Worm (Caenorhabditis elegans) whole organism, L2 larva: Measurements from ENCODE around the gene mboa-4.
"Not testable (repeated sequence)": the region's sequence is repeated elsewhere in the genome, so short reads cannot be mapped to it uniquely, and the experiment has no call there.

Source experiments
- C34F6.9 ChIP-seq: fragments of 150-350 bp; optimal IDR thresholded peaks from 2 replicates; lab custom pipeline; 2014; ENCODE audit warnings: missing biosample characterization, missing genetic modification characterization
- F13H6.1 ChIP-seq: sonication (generic microtip); optimal IDR thresholded peaks from 2 replicates; lab custom pipeline; 2016; ENCODE audit warnings: missing genetic modification characterization, missing compliant biosample characterization
- R02D3.7 ChIP-seq: fragments of 150-350 bp; optimal IDR thresholded peaks from 2 replicates; lab custom pipeline; 2014; ENCODE audit warnings: missing biosample characterization, missing genetic modification characterization
- Y55F3AM.14 ChIP-seq: fragments of 200-800 bp; sonication (Bioruptor generic); optimal IDR thresholded peaks from 2 replicates; lab custom pipeline; 2018; ENCODE audit warnings: mild to moderate bottlenecking, missing genetic modification characterization, missing compliant biosample characterization
- aly-2 ChIP-seq: fragments of 150-350 bp; optimal IDR thresholded peaks from 2 replicates; lab custom pipeline; 2014; ENCODE audit warnings: missing biosample characterization, missing genetic modification characterization
- ama-1 ChIP-seq: fragments of 150-350 bp; optimal IDR thresholded peaks from 2 replicates; lab custom pipeline; 2018; ENCODE audit warnings: inconsistent platforms
- blmp-1 ChIP-seq: sonication (generic microtip); optimal IDR thresholded peaks from 2 replicates; lab custom pipeline; 2017; ENCODE audit warnings: missing genetic modification characterization, mild to moderate bottlenecking, missing compliant biosample characterization, antibody characterized with exemption, moderate library complexity; ENCODE audit not compliant: insufficient read depth
- ceh-16 ChIP-seq: fragments of 150-350 bp; optimal IDR thresholded peaks from 2 replicates; lab custom pipeline; 2014; ENCODE audit warnings: missing biosample characterization, missing genetic modification characterization
- crh-2 ChIP-seq: sonication (generic microtip); optimal IDR thresholded peaks from 2 replicates; lab custom pipeline; 2017; ENCODE audit warnings: missing biosample characterization, missing genetic modification characterization
- dmd-4 ChIP-seq: sonication (generic microtip); optimal IDR thresholded peaks from 2 replicates; lab custom pipeline; 2017; ENCODE audit warnings: missing biosample characterization, missing genetic modification characterization
- egl-27 ChIP-seq: sonication (generic microtip); optimal IDR thresholded peaks from 3 replicates; lab custom pipeline; 2017; ENCODE audit warnings: missing biosample characterization, missing genetic modification reagents, missing genetic modification characterization
- fos-1 ChIP-seq: fragments of 150-350 bp; optimal IDR thresholded peaks from 2 replicates; lab custom pipeline; 2014; ENCODE audit warnings: missing biosample characterization, missing genetic modification characterization
- gmeb-1 ChIP-seq: fragments of 150-350 bp; optimal IDR thresholded peaks from 2 replicates; lab custom pipeline; 2014; ENCODE audit warnings: missing biosample characterization, missing genetic modification characterization
- lin-11 ChIP-seq: fragments of 150-350 bp; sonication (generic microtip); optimal IDR thresholded peaks from 2 replicates; lab custom pipeline; 2014; ENCODE audit warnings: missing biosample characterization, missing genetic modification characterization, inconsistent platforms, mixed read lengths
- lin-13 ChIP-seq: fragments of 150-350 bp; optimal IDR thresholded peaks from 2 replicates; lab custom pipeline; 2014; ENCODE audit warnings: missing biosample characterization, missing genetic modification reagents, missing genetic modification characterization
- lin-39 ChIP-seq: fragments of 150-350 bp; optimal IDR thresholded peaks from 2 replicates; lab custom pipeline; 2014; ENCODE audit warnings: missing biosample characterization, missing genetic modification reagents, missing genetic modification characterization
- lsy-2 ChIP-seq, 2 experiments: fragments of 150-350 bp in 1 of 2; sonication (generic microtip) in 1 of 2; optimal IDR thresholded peaks; 2 replicates each; lab custom pipeline; 2014 to 2017; ENCODE audit warnings: missing biosample characterization in 2 of 2, missing genetic modification characterization in 2 of 2
- mab-5 ChIP-seq: fragments of 150-350 bp; optimal IDR thresholded peaks from 2 replicates; lab custom pipeline; 2014; ENCODE audit warnings: missing biosample characterization, missing genetic modification characterization
- mbf-1 ChIP-seq: sonication (generic microtip); optimal IDR thresholded peaks from 2 replicates; lab custom pipeline; 2017; ENCODE audit warnings: missing biosample characterization, missing genetic modification characterization
- mdl-1 ChIP-seq, 2 experiments: fragments of 150-350 bp in 1 of 2; sonication (generic microtip) in 1 of 2; optimal IDR thresholded peaks; 2 replicates each; lab custom pipeline; 2017; ENCODE audit warnings: missing biosample characterization in 2 of 2, missing genetic modification characterization in 2 of 2
- nhr-10 ChIP-seq: sonication (generic microtip); optimal IDR thresholded peaks from 2 replicates; lab custom pipeline; 2017; ENCODE audit warnings: missing biosample characterization, missing genetic modification characterization
- nhr-11 ChIP-seq: fragments of 150-350 bp; optimal IDR thresholded peaks from 2 replicates; lab custom pipeline; 2014; ENCODE audit warnings: missing biosample characterization, missing genetic modification characterization
- nhr-12 ChIP-seq: fragments of 150-350 bp; optimal IDR thresholded peaks from 2 replicates; lab custom pipeline; 2014; ENCODE audit warnings: missing biosample characterization, missing genetic modification characterization
- nhr-129 ChIP-seq: fragments of 150-350 bp; optimal IDR thresholded peaks from 2 replicates; lab custom pipeline; 2014; ENCODE audit warnings: missing biosample characterization, missing genetic modification characterization
- nhr-21 ChIP-seq: fragments of 150-350 bp; optimal IDR thresholded peaks from 2 replicates; lab custom pipeline; 2014; ENCODE audit warnings: missing biosample characterization, missing genetic modification characterization
- nhr-23 ChIP-seq: fragments of 150-350 bp; optimal IDR thresholded peaks from 2 replicates; lab custom pipeline; 2014; ENCODE audit warnings: missing biosample characterization, missing genetic modification reagents, missing genetic modification characterization
- nhr-237 ChIP-seq: fragments of 150-350 bp; optimal IDR thresholded peaks from 2 replicates; lab custom pipeline; 2014; ENCODE audit warnings: missing biosample characterization, missing genetic modification characterization
- nhr-25 ChIP-seq: fragments of 150-350 bp; sonication (generic microtip); optimal IDR thresholded peaks from 3 replicates; lab custom pipeline; 2014; ENCODE audit warnings: missing biosample characterization, missing genetic modification characterization
- nhr-6 ChIP-seq: fragments of 150-350 bp; optimal IDR thresholded peaks from 2 replicates; lab custom pipeline; 2014; ENCODE audit warnings: missing biosample characterization, missing genetic modification characterization
- nhr-77 ChIP-seq: fragments of 150-350 bp; optimal IDR thresholded peaks from 2 replicates; lab custom pipeline; 2014; ENCODE audit warnings: missing biosample characterization, missing genetic modification characterization
- sem-4 ChIP-seq: fragments of 150-350 bp; optimal IDR thresholded peaks from 2 replicates; lab custom pipeline; 2014; ENCODE audit warnings: missing biosample characterization, missing genetic modification reagents, missing genetic modification characterization
- sma-9 ChIP-seq, 2 experiments: fragments of 150-350 bp in 1 of 2; sonication (generic microtip) in 1 of 2; optimal IDR thresholded peaks; 2 replicates each; lab custom pipeline; 2014 to 2016; ENCODE audit warnings: missing genetic modification characterization in 2 of 2, mild to moderate bottlenecking in 1 of 2, missing biosample characterization in 1 of 2, missing compliant biosample characterization in 1 of 2, missing genetic modification reagents in 1 of 2, moderate library complexity in 1 of 2
- snpc-4 ChIP-seq: fragments of 150-350 bp; optimal IDR thresholded peaks from 2 replicates; lab custom pipeline; 2014; ENCODE audit warnings: missing biosample characterization, missing genetic modification characterization
- unc-55 ChIP-seq: fragments of 150-350 bp; sonication (generic microtip); optimal IDR thresholded peaks from 3 replicates; lab custom pipeline; 2014; ENCODE audit warnings: missing biosample characterization, missing genetic modification reagents, missing genetic modification characterization
- unc-62 ChIP-seq: fragments of 150-350 bp; optimal IDR thresholded peaks from 2 replicates; lab custom pipeline; 2014; ENCODE audit warnings: missing biosample characterization, missing genetic modification reagents, missing genetic modification characterization

mboa-4 gene

ce11 chrIV:11162451-11162850, 2.7 kb upstream of the mboa-4 start, which contains the start of gene fbxb-9:
TSS of gene fbxb-9 (minus strand) at chrIV:11162551.
- no peak for TF ChIP-seq nhr-25 (tag; lab: Kevin White, UChicago)
- no peak for TF ChIP-seq unc-55
- TF ChIP-seq unc-62 (GFP tag; lab: Kevin White, UChicago): no peak
- no peak for TF ChIP-seq nhr-237 (tag; lab: Kevin White, UChicago)
- no peak for TF ChIP-seq R02D3.7 (tag; lab: Kevin White, UChicago)
- TF ChIP-seq nhr-6 (tag; lab: Kevin White, UChicago): no peak

- TF ChIP-seq unc-62 (GFP tag; lab: Kevin White, UChicago) (no peak), nhr-10 (tag; lab: Kevin White, UChicago) (no peak), nhr-12 (no peak), mbf-1 (tag; lab: Kevin White, UChicago) (no peak)
Observed at ce11 chrIV:11160707-11161106, 921 bp upstream of the mboa-4 start, which contains the start of gene C08F8.15. TSS of gene C08F8.15 (minus strand) at chrIV:11160807.

- TF ChIP-seq F13H6.1 (tag; lab: Kevin White, UChicago) (no peak), aly-2 (tag; lab: Kevin White, UChicago) (no peak), sem-4 (tag; lab: Kevin White, UChicago) (no peak), unc-55 (no peak), lin-11 (no peak), nhr-129 (tag; lab: Kevin White, UChicago) (no peak), C34F6.9 (no peak), nhr-237 (tag; lab: Kevin White, UChicago) (no peak), egl-27 (tag; lab: Kevin White, UChicago) (no peak), lsy-2 (tag; optimal IDR thresholded peaks at IDR 0.05; lab: Kevin White, UChicago) (no peak)
- TF ChIP-seq, all 48 proteins: peak for 0
Observed at ce11 chrIV:11156526-11156925, 3.3 kb downstream of the mboa-4 start.

- TF ChIP-seq ama-1 (lab: Kevin White, UChicago); nhr-23 (tag; lab: Kevin White, UChicago); lin-13 (GFP tag; lab: Kevin White, UChicago): not testable (repeated sequence)
Observed at ce11 chrIV:11154425-11155114, 5.2 kb downstream of the mboa-4 start, which contains the start of gene C08F8.3. TSS of gene C08F8.3 (plus strand) at chrIV:11155044.

- no peak for TF ChIP-seq sma-9 (GFP tag; optimal IDR thresholded peaks at IDR 0.05; lab: Kevin White, UChicago)
- TF ChIP-seq sma-9 (tag; optimal IDR thresholded peaks at IDR 0.05; lab: Kevin White, UChicago): no peak
- TF ChIP-seq lsy-2 (tag; optimal IDR thresholded peaks at IDR 0.05; lab: Kevin White, UChicago): peak in 1 of 2 experiments; percentile 37
- TF ChIP-seq F13H6.1 (tag; lab: Kevin White, UChicago): no peak
- no peak for TF ChIP-seq Y55F3AM.14 (GFP tag; lab: Kevin White, UChicago)
- TF ChIP-seq mbf-1 (tag; lab: Kevin White, UChicago): no peak
- TF ChIP-seq ama-1 (lab: Kevin White, UChicago): peak; percentile 1
- no peak for TF ChIP-seq aly-2 (tag; lab: Kevin White, UChicago)
- TF ChIP-seq nhr-77: no peak
- no peak for TF ChIP-seq gmeb-1 (tag; lab: Kevin White, UChicago)
- no peak for TF ChIP-seq nhr-6 (tag; lab: Kevin White, UChicago)
- TF ChIP-seq C34F6.9: no peak
- TF ChIP-seq nhr-129 (tag; lab: Kevin White, UChicago): no peak
- no peak for TF ChIP-seq dmd-4 (tag; lab: Kevin White, UChicago)
- TF ChIP-seq R02D3.7 (tag; lab: Kevin White, UChicago): no peak
- no peak for TF ChIP-seq nhr-11
- TF ChIP-seq, all 48 proteins: peak for 2
Observed at ce11 chrIV:11150844-11151243, 8.9 kb downstream of the mboa-4 start, which contains the start of gene C08F8.2. TSS of gene C08F8.2 (plus strand) at chrIV:11150997.

ce11 chrIV:11149454-11150163, 10.2 kb downstream of the mboa-4 start, which contains the start of the genes F01G4.6 and pfd-1:
TSS of gene F01G4.6 (minus strand) at chrIV:11149504.
TSS of gene pfd-1 (plus strand) at chrIV:11150113.
- peak; percentile 81 for TF ChIP-seq fos-1 (tag; lab: Kevin White, UChicago)
- TF ChIP-seq ama-1 (lab: Kevin White, UChicago): peak; percentile 36
- TF ChIP-seq nhr-11: no peak
- peak; percentile 97 for TF ChIP-seq crh-2 (tag; lab: Kevin White, UChicago)
- TF ChIP-seq C34F6.9: peak; percentile 93
- TF ChIP-seq lin-39 (tag; lab: Kevin White, UChicago): no peak
- TF ChIP-seq nhr-237 (tag; lab: Kevin White, UChicago): peak; percentile 49
- TF ChIP-seq Y55F3AM.14 (GFP tag; lab: Kevin White, UChicago): peak; percentile 76
- TF ChIP-seq lin-11: peak; percentile 95
- peak; percentile 91 for TF ChIP-seq gmeb-1 (tag; lab: Kevin White, UChicago)
- TF ChIP-seq nhr-25 (tag; lab: Kevin White, UChicago): peak; percentile 93
- TF ChIP-seq mab-5 (tag; lab: Kevin White, UChicago): peak; percentile 73
- peak; percentile 72 for TF ChIP-seq snpc-4 (tag; lab: Kevin White, UChicago)
- TF ChIP-seq blmp-1 (tag; lab: Kevin White, UChicago): peak; percentile 76
- peak; percentile 91 for TF ChIP-seq nhr-129 (tag; lab: Kevin White, UChicago)
- no peak for TF ChIP-seq mbf-1 (tag; lab: Kevin White, UChicago)
- peak; percentile 69 for TF ChIP-seq nhr-10 (tag; lab: Kevin White, UChicago)
- peak; percentile 50 to 65 for TF ChIP-seq mdl-1 (tag; optimal IDR thresholded peaks at IDR 0.05; lab: Kevin White, UChicago)
- TF ChIP-seq nhr-21 (tag; lab: Kevin White, UChicago): peak; percentile 92
- no peak for TF ChIP-seq nhr-77
- peak; percentile 31 for TF ChIP-seq ceh-16 (tag; lab: Kevin White, UChicago)
- peak; percentile 92 for TF ChIP-seq nhr-6 (tag; lab: Kevin White, UChicago)
- TF ChIP-seq lsy-2 (tag; optimal IDR thresholded peaks at IDR 0.05; lab: Kevin White, UChicago): peak; percentile 97 to 99
